Fruit fly (Drosophila melanogaster): ENCODE data around the gene CG6511.

CG6511 gene

DNA sequence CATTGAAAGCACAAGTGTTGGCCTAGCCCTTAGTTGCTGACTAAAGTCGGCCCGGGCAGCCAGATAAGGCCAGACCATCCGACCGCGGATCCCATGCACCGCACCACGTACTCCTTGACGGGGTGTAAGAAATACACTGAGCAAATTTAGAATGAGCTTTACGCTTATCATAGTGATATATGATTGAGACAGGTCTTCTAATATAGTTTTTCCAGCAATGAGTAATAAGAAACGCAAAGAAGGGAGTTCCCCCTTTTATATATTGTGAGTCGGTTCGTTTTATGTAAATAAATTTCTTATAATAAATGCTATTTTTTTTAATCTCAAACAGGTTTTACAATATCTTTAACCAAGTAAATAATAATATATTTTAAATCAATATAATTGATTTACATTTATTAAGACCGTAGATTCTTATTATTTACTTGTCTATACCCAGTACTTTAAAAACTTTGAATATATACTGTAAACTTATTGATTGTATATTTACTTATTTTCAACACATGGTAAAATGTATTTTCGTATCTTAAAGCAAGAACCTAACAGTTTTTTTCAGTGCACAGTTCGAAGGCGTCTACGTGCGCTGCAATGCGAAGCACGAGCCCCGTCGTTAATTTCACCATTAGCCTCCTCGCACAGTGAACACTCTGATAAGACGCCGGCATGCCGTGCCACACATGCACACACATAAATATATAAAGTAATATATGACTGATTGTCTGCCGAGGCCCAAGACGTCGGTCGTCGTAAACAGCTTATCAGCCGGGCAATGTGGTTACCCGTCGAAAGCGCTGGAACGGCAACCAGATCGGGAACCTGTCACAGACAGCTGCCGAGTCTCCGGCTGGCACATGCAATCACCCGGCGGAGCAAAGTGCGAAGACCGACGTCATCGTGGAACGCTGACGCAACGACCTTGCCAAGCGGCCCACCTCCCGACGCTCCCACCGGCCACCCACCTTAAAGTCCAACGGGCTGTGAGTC is 28.9 kb upstream of the CG6511 start (continued):
- TF ChIP-seq CG1621 (tag; optimal IDR thresholded peaks at IDR 0.05) (peak; percentile 61), Hr38 (GFP tag; optimal IDR thresholded peaks at IDR 0.05) (no peak), CG15336 (GFP tag; IDR thresholded peaks at IDR 0.05) (0 out of 2 replicates have a peak, but pooled peaks have one; percentile 29), CG10669 (GFP tag; optimal IDR thresholded peaks at IDR 0.05) (peak; percentile 3), CG31627 (GFP tag; optimal IDR thresholded peaks at IDR 0.05) (peak; percentile 4), CG8632 (GFP tag; optimal IDR thresholded peaks at IDR 0.05) (peak; percentile 61), Ets21C (GFP tag; optimal IDR thresholded peaks at IDR 0.05) (no peak), Smox (GFP tag; optimal IDR thresholded peaks at IDR 0.05) (peak; percentile 40), CG3032 (tag; optimal IDR thresholded peaks at IDR 0.05) (peak; percentile 46), Eip78C (GFP tag) (peak; percentile 81), CG8319 (GFP tag; optimal IDR thresholded peaks at IDR 0.05) (no peak), Eip93F (GFP tag; optimal IDR thresholded peaks at IDR 0.05) (peak; percentile 78), Sox14 (GFP tag; optimal IDR thresholded peaks at IDR 0.05) (peak; percentile 8), Met (GFP tag; optimal IDR thresholded peaks at IDR 0.05) (peak; percentile 47), Eip75B (GFP tag; optimal IDR thresholded peaks at IDR 0.05) (peak; percentile 17), Blimp-1 (GFP tag; optimal IDR thresholded peaks at IDR 0.05) (no peak), CG32006 (GFP tag; optimal IDR thresholded peaks at IDR 0.05) (peak; percentile 81), esn (GFP tag; optimal IDR thresholded peaks at IDR 0.05) (peak; percentile 73), CG11294 (GFP tag; IDR thresholded peaks at IDR 0.05) (no peak), CG6808 (GFP tag; optimal IDR thresholded peaks at IDR 0.05) (peak; percentile 64), Hr39 (GFP tag; optimal IDR thresholded peaks at IDR 0.05) (peak; percentile 10), pdm3 (GFP tag; optimal IDR thresholded peaks at IDR 0.05) (peak; percentile 41), fd59A (GFP tag; optimal IDR thresholded peaks at IDR 0.05) (no peak), CG8119 (GFP tag; IDR thresholded peaks at IDR 0.05) (0 out of 3 replicates have a peak, but pooled peaks have one; percentile 41), net (GFP tag; optimal IDR thresholded peaks at IDR 0.05) (peak; percentile 51), CG16779 (tag; optimal IDR thresholded peaks at IDR 0.05) (peak; percentile 35), CG4318 (GFP tag; optimal IDR thresholded peaks at IDR 0.05) (peak; percentile 68), CG6163 (GFP tag; IDR thresholded peaks at IDR 0.05) (peak; percentile 15; the same call in 2 of the 3 replicates), Gug (GFP tag; IDR thresholded peaks at IDR 0.05) (no peak), Lpt (GFP tag; optimal IDR thresholded peaks at IDR 0.05) (peak; percentile 6), Hr4 (GFP tag; optimal IDR thresholded peaks at IDR 0.05) (peak; percentile 33), CG11902 (GFP tag; optimal IDR thresholded peaks at IDR 0.05) (peak; percentile 11), CG34406 (GFP tag; optimal IDR thresholded peaks at IDR 0.05) (peak; percentile 73), CG10631 (GFP tag; optimal IDR thresholded peaks at IDR 0.05) (peak; percentile 61), OdsH (GFP tag; optimal IDR thresholded peaks at IDR 0.05) (peak; percentile 41), acj6 (GFP tag; optimal IDR thresholded peaks at IDR 0.05) (peak; percentile 24), Ets96B (tag; optimal IDR thresholded peaks at IDR 0.05) (peak; percentile 19), topi (GFP tag; optimal IDR thresholded peaks at IDR 0.05) (peak; percentile 12), CG6276 (GFP tag; optimal IDR thresholded peaks at IDR 0.05) (peak; percentile 56), Sox102F (GFP tag; optimal IDR thresholded peaks at IDR 0.05) (no peak)
